Fruit fly (Drosophila melanogaster): ENCODE results near the gene CG14174.

- TF ChIP-seq CG8478 (optimal IDR thresholded peaks at IDR 0.05) (no peak), CTCF (optimal IDR thresholded peaks at IDR 0.05) (no peak)
Measured at dm6 chr3L:9717839-9718238, 1.3 kb upstream of the CG14174 start.
